Worm (Caenorhabditis elegans) whole organism, young adult: ENCODE data around the gene C02F12.8.

Source experiments
- B0019.2 ChIP-seq: fragments of 200-800 bp; sonication (Bioruptor generic); conservative IDR thresholded peaks from 2 replicates; pipeline ENCODE4 v1.3.6; 2022; ENCODE audit warnings: missing genetic modification reagents, missing genetic modification characterization, missing compliant biosample characterization
- Y53G8AR.9 ChIP-seq: fragments of 200-800 bp; sonication (Bioruptor generic); conservative IDR thresholded peaks from 2 replicates; pipeline ENCODE4 v1.3.6; 2022; ENCODE audit warnings: missing genetic modification reagents, missing genetic modification characterization, missing compliant biosample characterization
- Y67H2A.10 ChIP-seq: fragments of 200-800 bp; sonication (Bioruptor generic); conservative IDR thresholded peaks from 2 replicates; pipeline ENCODE4 v1.3.6; 2022; ENCODE audit warnings: missing genetic modification reagents, missing genetic modification characterization, missing compliant biosample characterization
- akir-1 ChIP-seq: fragments of 200-800 bp; sonication (Bioruptor generic); optimal IDR thresholded peaks from 2 replicates; lab custom pipeline; 2018; ENCODE audit warnings: mild to moderate bottlenecking, missing genetic modification characterization, moderate library complexity, missing compliant biosample characterization
- dpl-1 ChIP-seq: fragments of 150-350 bp; optimal IDR thresholded peaks from 2 replicates; lab custom pipeline; 2014; ENCODE audit warnings: missing biosample characterization, missing genetic modification reagents, missing genetic modification characterization
- hmg-20 ChIP-seq: fragments of 200-800 bp; sonication (Bioruptor generic); IDR thresholded peaks from 2 replicates; pipeline ENCODE4 v1.3.6; 2022; ENCODE audit warnings: missing genetic modification reagents, missing genetic modification characterization, missing compliant biosample characterization
- let-607 ChIP-seq, 2 experiments: fragments of 200-800 bp in 1 of 2; sonication (Bioruptor generic) in 1 of 2; sonication (generic microtip) in 1 of 2; optimal IDR thresholded peaks; 2 replicates each; lab custom pipeline; 2016 to 2018; ENCODE audit warnings: mild to moderate bottlenecking in 2 of 2, missing compliant biosample characterization in 2 of 2, missing genetic modification characterization in 2 of 2, moderate library complexity in 2 of 2, missing genotype in 1 of 2
- lsy-27 ChIP-seq: sonication (generic microtip); optimal IDR thresholded peaks from 2 replicates; lab custom pipeline; 2017; ENCODE audit warnings: missing genetic modification characterization, mild to moderate bottlenecking, missing compliant biosample characterization, antibody characterized with exemption, missing genotype, borderline replicate concordance; ENCODE audit not compliant: insufficient read depth
- nfyb-1 ChIP-seq: fragments of 200-800 bp; sonication (Bioruptor generic); IDR thresholded peaks from 2 replicates; pipeline ENCODE4 v1.3.6; 2022; ENCODE audit warnings: missing genetic modification reagents, missing genetic modification characterization, missing compliant biosample characterization
- rec-8 ChIP-seq, 2 experiments: sonication (generic microtip); optimal IDR thresholded peaks; 2 replicates each; lab custom pipeline; 2016; ENCODE audit warnings: mild to moderate bottlenecking in 2 of 2, missing genetic modification characterization in 2 of 2, missing genetic modification reagents in 2 of 2, missing genotype in 2 of 2, missing biosample characterization in 1 of 2, missing compliant biosample characterization in 1 of 2, moderate library complexity in 1 of 2
- somi-1 ChIP-seq: fragments of 200-800 bp; sonication (Bioruptor generic); optimal IDR thresholded peaks from 2 replicates; lab custom pipeline; 2018; ENCODE audit warnings: mild to moderate bottlenecking, missing genetic modification characterization, missing compliant biosample characterization
- tbx-9 ChIP-seq: sonication (generic microtip); optimal IDR thresholded peaks from 2 replicates; lab custom pipeline; 2016; ENCODE audit warnings: borderline replicate concordance, missing genetic modification characterization, inconsistent platforms, missing compliant biosample characterization

- no peak for TF ChIP-seq somi-1 (GFP tag; lab: Kevin White, UChicago)
- no peak for TF ChIP-seq dpl-1
- TF ChIP-seq hmg-20 (GFP tag; lab: Robert Waterston, UW): no peak
- no peak for TF ChIP-seq B0019.2
- TF ChIP-seq Y67H2A.10 (GFP tag; lab: Robert Waterston, UW): no peak
- TF ChIP-seq tbx-9 (tag; lab: Kevin White, UChicago): no peak
- no peak for TF ChIP-seq lsy-27 (tag; lab: Kevin White, UChicago)
- TF ChIP-seq let-607 (tag; optimal IDR thresholded peaks at IDR 0.05; lab: Kevin White, UChicago): no peak
- TF ChIP-seq akir-1 (GFP tag; lab: Kevin White, UChicago): no peak
- TF ChIP-seq nfyb-1 (GFP tag; lab: Robert Waterston, UW): no peak
- TF ChIP-seq rec-8 (tag; optimal IDR thresholded peaks at IDR 0.05; lab: Kevin White, UChicago): no peak
- no peak for TF ChIP-seq Y53G8AR.9 (GFP tag; lab: Robert Waterston, UW)
Observed at ce11 chrX:3714797-3715196, 21.8 kb upstream of the C02F12.8 start, which contains the start of gene C01C4.2.
